Worm (Caenorhabditis elegans) whole organism, young adult: ENCODE data around the gene F07C4.10.

Source experiments
- C17E4.6 ChIP-seq: fragments of 200-800 bp; sonication (Bioruptor generic); IDR thresholded peaks from 2 replicates; pipeline ENCODE4 v1.3.6; 2022; ENCODE audit warnings: missing genetic modification reagents, missing genetic modification characterization, missing compliant biosample characterization
- ceh-91 ChIP-seq: fragments of 200-800 bp; sonication (Bioruptor generic); IDR thresholded peaks from 2 replicates; pipeline ENCODE4 v1.3.6; 2022; ENCODE audit warnings: missing genetic modification reagents, missing genetic modification characterization, missing compliant biosample characterization
- hlh-26 ChIP-seq: fragments of 200-800 bp; sonication (Bioruptor generic); conservative IDR thresholded peaks from 2 replicates; pipeline ENCODE4 v1.3.6; 2022; ENCODE audit warnings: missing genetic modification reagents, missing genetic modification characterization, missing compliant biosample characterization
- lin-40 ChIP-seq: sonication (generic microtip); optimal IDR thresholded peaks from 2 replicates; lab custom pipeline; 2016; ENCODE audit warnings: missing genetic modification characterization, mild to moderate bottlenecking, missing compliant biosample characterization, missing genotype, missing genetic modification reagents
- nhr-90 ChIP-seq: sonication (generic microtip); optimal IDR thresholded peaks from 2 replicates; lab custom pipeline; 2016; ENCODE audit warnings: missing genotype, mild to moderate bottlenecking, missing genetic modification characterization, missing compliant biosample characterization
- pha-4 ChIP-seq: fragments of 150-350 bp; sonication (generic microtip); optimal IDR thresholded peaks from 2 replicates; lab custom pipeline; 2014; ENCODE audit warnings: missing biosample characterization, missing genetic modification reagents, missing genetic modification characterization
- tlf-1 ChIP-seq: fragments of 200-800 bp; sonication (Bioruptor generic); optimal IDR thresholded peaks from 2 replicates; lab custom pipeline; 2018; ENCODE audit warnings: mild to moderate bottlenecking, missing genetic modification characterization, missing compliant biosample characterization
- zfh-2 ChIP-seq: fragments of 200-800 bp; sonication (Bioruptor generic); conservative IDR thresholded peaks from 2 replicates; pipeline ENCODE4 v1.3.6; 2022; ENCODE audit warnings: missing genetic modification reagents, missing genetic modification characterization, missing compliant biosample characterization

ce11 chrV:7634657-7635056 lies 5.0 kb downstream of the F07C4.10 start, which contains the start of gene srd-31:
- TF ChIP-seq pha-4 (no peak), zfh-2 (GFP tag; lab: Robert Waterston, UW) (no peak), lin-40 (tag; lab: Kevin White, UChicago) (no peak), hlh-26 (GFP tag; lab: Robert Waterston, UW) (no peak), nhr-90 (tag; lab: Kevin White, UChicago) (no peak), C17E4.6 (GFP tag; lab: Robert Waterston, UW) (no peak), tlf-1 (GFP tag; lab: Kevin White, UChicago) (no peak), ceh-91 (no peak)
